6 worm cellular contexts compared by ENCODE assay signal in the genomic region with DNA sequence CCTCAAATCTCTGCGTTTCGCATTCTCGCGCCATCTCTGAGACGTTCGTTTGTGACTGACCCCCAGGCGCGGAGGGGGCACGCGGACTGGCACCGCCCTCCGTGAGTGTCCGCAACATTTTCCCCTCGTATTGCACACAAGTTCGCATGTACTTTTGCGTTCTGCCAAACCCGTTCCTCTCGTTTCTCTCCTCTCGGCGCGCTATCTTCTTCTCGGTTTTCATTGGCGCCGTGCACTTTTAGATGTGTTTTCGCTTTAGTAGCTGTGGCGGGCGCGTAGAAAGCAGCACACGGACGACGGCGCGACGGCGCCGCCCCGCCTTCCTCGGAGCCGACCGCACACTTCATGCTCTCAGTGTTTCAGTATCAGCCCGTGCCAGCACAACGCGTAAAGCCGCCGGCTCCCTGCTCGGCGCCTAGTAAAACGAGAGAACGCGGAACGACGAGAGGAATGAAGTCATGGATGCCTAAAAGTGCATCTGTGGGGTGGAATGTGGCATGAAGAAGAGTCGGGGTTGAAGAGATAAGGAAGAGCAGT.
A peak's percentile ranks its signal among the peaks of the same experiment; 100 is the strongest.
TF ChIP-seq lines count a peak whose summit lies in the region.

No protein-coding gene starts in this region.

TF ChIP-seq in whole organism, L2 larva, 48 proteins besides CTCF, POLR2A, EP300 and RAD21 (continues in another document):
- TF ChIP-seq nhr-23 (tag; optimal IDR thresholded peaks at IDR 0.05; lab: Kevin White, UChicago) (no peak), nhr-77 (tag; optimal IDR thresholded peaks at IDR 0.05; lab: Kevin White, UChicago) (no peak), ztf-1 (GFP tag; conservative IDR thresholded peaks at IDR 0.05; lab: Robert Waterston, UW) (no peak), R02D3.7 (tag; optimal IDR thresholded peaks at IDR 0.05; lab: Kevin White, UChicago) (no peak), unc-62 (GFP tag; optimal IDR thresholded peaks at IDR 0.05; lab: Kevin White, UChicago) (no peak), alr-1 (tag; optimal IDR thresholded peaks at IDR 0.05; lab: Kevin White, UChicago) (no peak), peb-1 (tag; optimal IDR thresholded peaks at IDR 0.05; lab: Kevin White, UChicago) (peak; percentile 68), nhr-237 (tag; optimal IDR thresholded peaks at IDR 0.05; lab: Kevin White, UChicago) (no peak), snpc-4 (tag; optimal IDR thresholded peaks at IDR 0.05; lab: Kevin White, UChicago) (no peak), lin-11 (tag; optimal IDR thresholded peaks at IDR 0.05; lab: Kevin White, UChicago) (no peak), skn-1 (tag; optimal IDR thresholded peaks at IDR 0.05; lab: Kevin White, UChicago) (no peak), mbf-1 (tag; optimal IDR thresholded peaks at IDR 0.05; lab: Kevin White, UChicago) (no peak), nhr-10 (tag; optimal IDR thresholded peaks at IDR 0.05; lab: Kevin White, UChicago) (no peak), elt-3 (tag; optimal IDR thresholded peaks at IDR 0.05; lab: Kevin White, UChicago) (no peak), aly-2 (tag; optimal IDR thresholded peaks at IDR 0.05; lab: Kevin White, UChicago) (no peak)

TF ChIP-seq in whole organism, L3 larva, 47 proteins besides CTCF, POLR2A, EP300 and RAD21 (continues in another document):
- peak; percentile 30 for TF ChIP-seq lin-39 (tag; optimal IDR thresholded peaks at IDR 0.05; lab: Kevin White, UChicago)
- TF ChIP-seq elt-3 (tag; optimal IDR thresholded peaks at IDR 0.05; lab: Kevin White, UChicago), result peak in 1 of 3 experiments; percentile 34
- peak; percentile 45 for TF ChIP-seq nhr-43 (tag; optimal IDR thresholded peaks at IDR 0.05; lab: Kevin White, UChicago; ENCODE audit: poor library complexity, severe bottlenecking)
- TF ChIP-seq fkh-2 (tag; optimal IDR thresholded peaks at IDR 0.05; lab: Kevin White, UChicago), result no peak
- no peak for TF ChIP-seq daf-12 (tag; optimal IDR thresholded peaks at IDR 0.05; lab: Kevin White, UChicago)
- peak; percentile 49 for TF ChIP-seq ama-1 (optimal IDR thresholded peaks at IDR 0.05; lab: Kevin White, UChicago)
- no peak for TF ChIP-seq fkh-10 (GFP tag; optimal IDR thresholded peaks at IDR 0.05; lab: Kevin White, UChicago)
- peak; percentile 77 for TF ChIP-seq nhr-25 (tag; optimal IDR thresholded peaks at IDR 0.05; lab: Kevin White, UChicago)
- peak; percentile 5 for TF ChIP-seq jun-1 (tag; optimal IDR thresholded peaks at IDR 0.05; lab: Kevin White, UChicago)
- TF ChIP-seq tbx-2 (tag; optimal IDR thresholded peaks at IDR 0.05; lab: Kevin White, UChicago), result peak; percentile 70
- TF ChIP-seq unc-62 (GFP tag; optimal IDR thresholded peaks at IDR 0.05; lab: Kevin White, UChicago), result no peak
- no peak for TF ChIP-seq unc-39 (tag; optimal IDR thresholded peaks at IDR 0.05; lab: Kevin White, UChicago)
- peak; percentile 51 for TF ChIP-seq hmg-11 (tag; optimal IDR thresholded peaks at IDR 0.05; lab: Kevin White, UChicago)
- TF ChIP-seq pqm-1 (tag; optimal IDR thresholded peaks at IDR 0.05; lab: Kevin White, UChicago), result peak; percentile 18

TF ChIP-seq in whole organism, L4 larva, 104 proteins besides CTCF, POLR2A, EP300 and RAD21 (continues in another document):
- TF ChIP-seq ceh-62 (tag; optimal IDR thresholded peaks at IDR 0.05; lab: Kevin White, UChicago) (no peak), fos-1 (tag; optimal IDR thresholded peaks at IDR 0.05; lab: Kevin White, UChicago) (no peak), skn-1 (tag; optimal IDR thresholded peaks at IDR 0.05; lab: Kevin White, UChicago) (no peak), D1046.2 (GFP tag; IDR thresholded peaks at IDR 0.05; lab: Robert Waterston, UW) (0 out of 2 replicates have a peak, but pooled peaks have one; percentile 8), pha-4 (GFP tag; IDR thresholded peaks at IDR 0.05; lab: Robert Waterston, UW) (no peak), pha-4 (tag; optimal IDR thresholded peaks at IDR 0.05; lab: Kevin White, UChicago) (no peak), dve-1 (tag; optimal IDR thresholded peaks at IDR 0.05; lab: Kevin White, UChicago; ENCODE audit: insufficient read depth) (peak; percentile 80), mdt-29 (GFP tag; IDR thresholded peaks at IDR 0.05; lab: Robert Waterston, UW) (no peak), dpl-1 (GFP tag; optimal IDR thresholded peaks at IDR 0.05; lab: Kevin White, UChicago) (no peak), zfp-2 (tag; optimal IDR thresholded peaks at IDR 0.05; lab: Kevin White, UChicago) (no peak), nhr-77 (tag; optimal IDR thresholded peaks at IDR 0.05; lab: Kevin White, UChicago) (no peak), madf-9 (GFP tag; conservative IDR thresholded peaks at IDR 0.05; lab: Robert Waterston, UW) (peak; percentile 91), hlh-30 (tag; optimal IDR thresholded peaks at IDR 0.05; lab: Kevin White, UChicago; ENCODE audit: insufficient read depth) (peak; percentile 17), ceh-82 (tag; optimal IDR thresholded peaks at IDR 0.05; lab: Kevin White, UChicago) (no peak), nhr-48 (tag; optimal IDR thresholded peaks at IDR 0.05; lab: Kevin White, UChicago) (peak; percentile 91)

TF ChIP-seq in whole organism, late embryonic, 69 proteins besides CTCF, POLR2A, EP300 and RAD21:
- peak; percentile 6 for TF ChIP-seq ref-2 (tag; optimal IDR thresholded peaks at IDR 0.05; lab: Kevin White, UChicago)
- TF ChIP-seq fkh-6 (tag; optimal IDR thresholded peaks at IDR 0.05; lab: Kevin White, UChicago), result peak; percentile 5
- peak; percentile 16 for TF ChIP-seq ceh-14 (tag; optimal IDR thresholded peaks at IDR 0.05; lab: Kevin White, UChicago)
- TF ChIP-seq tbx-7 (tag; optimal IDR thresholded peaks at IDR 0.05; lab: Kevin White, UChicago), result no peak
- peak; percentile 83 for TF ChIP-seq elt-4 (tag; optimal IDR thresholded peaks at IDR 0.05; lab: Kevin White, UChicago)
- TF ChIP-seq sox-4 (tag; optimal IDR thresholded peaks at IDR 0.05; lab: Kevin White, UChicago), result no peak
- TF ChIP-seq unc-42 (tag; optimal IDR thresholded peaks at IDR 0.05; lab: Kevin White, UChicago), result no peak
- peak; percentile 44 for TF ChIP-seq sdc-2 (tag; optimal IDR thresholded peaks at IDR 0.05; lab: Kevin White, UChicago)
- TF ChIP-seq hlh-6 (tag; optimal IDR thresholded peaks at IDR 0.05; lab: Kevin White, UChicago), result peak; percentile 81

TF ChIP-seq in whole organism, midembryonic, 9 proteins besides CTCF, POLR2A, EP300 and RAD21:
- TF ChIP-seq tab-1 (GFP tag; IDR thresholded peaks at IDR 0.05; lab: Robert Waterston, UW) (0 out of 2 replicates have a peak, but pooled peaks have one; percentile 27), klf-2 (GFP tag; conservative IDR thresholded peaks at IDR 0.05; lab: Robert Waterston, UW) (no peak)

TF ChIP-seq in whole organism, young adult, 124 proteins besides CTCF, POLR2A, EP300 and RAD21:
- TF ChIP-seq K12H6.12 (tag; optimal IDR thresholded peaks at IDR 0.05; lab: Kevin White, UChicago) (peak; percentile 3), ceh-79 (tag; optimal IDR thresholded peaks at IDR 0.05; lab: Kevin White, UChicago) (no peak), sptf-2 (GFP tag; optimal IDR thresholded peaks at IDR 0.05; lab: Kevin White, UChicago) (peak; percentile 3), chd-7 (tag; optimal IDR thresholded peaks at IDR 0.05; lab: Kevin White, UChicago) (peak; percentile 2), zfh-2 (GFP tag; conservative IDR thresholded peaks at IDR 0.05; lab: Robert Waterston, UW) (peak; percentile 97), D2030.7 (GFP tag; IDR thresholded peaks at IDR 0.05; lab: Robert Waterston, UW) (peak; percentile 12; the same call in 1 of the 2 replicates), dox-1 (GFP tag; IDR thresholded peaks at IDR 0.05; lab: Robert Waterston, UW) (peak; percentile 52), egrh-3 (GFP tag; IDR thresholded peaks at IDR 0.05; lab: Robert Waterston, UW) (peak; percentile 67; the same call in 1 of the 2 replicates), nfyb-1 (GFP tag; IDR thresholded peaks at IDR 0.05; lab: Robert Waterston, UW) (peak; percentile 46; the same call in 1 of the 2 replicates), sea-2 (GFP tag; IDR thresholded peaks at IDR 0.05; lab: Robert Waterston, UW) (peak; percentile 75; the same call in 1 of the 2 replicates), madf-10 (tag; optimal IDR thresholded peaks at IDR 0.05; lab: Kevin White, UChicago) (peak; percentile 16), akir-1 (GFP tag; optimal IDR thresholded peaks at IDR 0.05; lab: Kevin White, UChicago) (no peak), F37B4.10 (GFP tag; IDR thresholded peaks at IDR 0.05; lab: Robert Waterston, UW) (no peak), mel-28 (tag; optimal IDR thresholded peaks at IDR 0.05; lab: Kevin White, UChicago; ENCODE audit: borderline replicate concordance) (no peak)
